Fruit fly (Drosophila melanogaster): ENCODE data around the gene CLIP-190.

Gene CLIP-190

DNA sequence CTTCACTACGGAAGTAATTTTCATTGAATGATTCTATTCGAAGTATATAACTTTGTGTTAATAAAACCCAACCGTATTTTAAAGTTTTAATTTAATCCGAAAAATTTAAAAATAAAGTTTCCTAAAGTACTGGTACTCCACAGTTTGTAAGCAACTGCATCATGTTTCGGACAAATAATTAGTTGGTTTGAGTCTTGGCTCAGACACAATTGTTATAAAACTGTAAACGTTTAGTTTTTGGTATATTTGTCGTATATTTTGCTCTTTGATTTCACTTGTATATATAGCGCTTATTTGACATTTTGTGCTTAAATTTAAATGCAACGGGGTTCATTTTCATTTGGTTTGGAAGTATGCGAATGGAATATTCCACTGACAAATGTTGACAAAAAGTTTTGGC is 16.0 kb upstream of the CLIP-190 start (continued):
- TF ChIP-seq CG17612 (GFP tag; IDR thresholded peaks at IDR 0.05) (no peak), CG4820 (GFP tag; optimal IDR thresholded peaks at IDR 0.05) (no peak), CG17328 (GFP tag; IDR thresholded peaks at IDR 0.05) (no peak), p53 (GFP tag; optimal IDR thresholded peaks at IDR 0.05) (no peak), Pdp1 (GFP tag; optimal IDR thresholded peaks at IDR 0.05) (no peak), CG2120 (GFP tag; optimal IDR thresholded peaks at IDR 0.05) (no peak), CG16813 (GFP tag; IDR thresholded peaks at IDR 0.05; ENCODE audit: partially characterized antibody) (0 out of 3 replicates have a peak, but pooled peaks have one; percentile 12), CG1233 (GFP tag; optimal IDR thresholded peaks at IDR 0.05) (no peak), corto (GFP tag; optimal IDR thresholded peaks at IDR 0.05) (no peak), crc (GFP tag; optimal IDR thresholded peaks at IDR 0.05) (no peak), CG31224 (GFP tag; IDR thresholded peaks at IDR 0.05) (no peak), BEAF-32 (GFP tag; optimal IDR thresholded peaks at IDR 0.05) (no peak), pzg (GFP tag; optimal IDR thresholded peaks at IDR 0.05) (peak; percentile 18), CG13287 (GFP tag; IDR thresholded peaks at IDR 0.05; ENCODE audit: partially characterized antibody) (peak; percentile 42; the same call in 1 of the 2 replicates), abd-A (tag; optimal IDR thresholded peaks at IDR 0.05) (no peak), CG1603 (tag; optimal IDR thresholded peaks at IDR 0.05) (no peak), tin (GFP tag; optimal IDR thresholded peaks at IDR 0.05) (no peak), CG13123 (GFP tag; optimal IDR thresholded peaks at IDR 0.05) (no peak), CG7928 (GFP tag; optimal IDR thresholded peaks at IDR 0.05) (no peak), cad (GFP tag; optimal IDR thresholded peaks at IDR 0.05) (peak; percentile 78), gfzf (GFP tag; optimal IDR thresholded peaks at IDR 0.05) (peak; percentile 58)

DNA sequence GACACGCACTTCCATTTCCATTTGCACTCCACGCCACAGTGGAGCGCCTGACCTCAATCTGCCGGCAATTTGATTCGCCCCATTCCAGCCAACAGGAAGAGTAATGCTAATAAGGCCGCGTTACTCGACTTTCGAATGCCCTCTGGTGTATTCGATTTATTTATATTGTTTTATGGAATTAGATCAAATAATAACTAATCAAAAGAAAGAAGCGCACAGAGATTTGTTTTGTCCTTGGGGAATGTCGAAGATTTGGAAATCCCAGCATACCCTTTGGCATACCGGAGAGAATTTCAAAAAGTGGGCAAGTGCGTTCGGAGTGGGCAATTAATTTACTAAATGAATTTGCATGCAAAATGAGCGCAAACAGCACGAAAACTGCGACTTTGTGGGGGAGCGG is 9.7 kb upstream of the CLIP-190 start:
- TF ChIP-seq CG4617 (GFP tag; optimal IDR thresholded peaks at IDR 0.05; ENCODE audit: borderline replicate concordance) (no peak), lab (GFP tag; optimal IDR thresholded peaks at IDR 0.05) (peak; percentile 6), Elba2 (GFP tag; optimal IDR thresholded peaks at IDR 0.05) (no peak), CG10267 (tag; optimal IDR thresholded peaks at IDR 0.05) (no peak), zen2 (GFP tag; IDR thresholded peaks at IDR 0.05; ENCODE audit: partially characterized antibody) (no peak), ind (GFP tag; optimal IDR thresholded peaks at IDR 0.05) (peak; percentile 2), sc (optimal IDR thresholded peaks at IDR 0.05) (no peak), sc (GFP tag; optimal IDR thresholded peaks at IDR 0.05) (no peak), Camta (GFP tag; optimal IDR thresholded peaks at IDR 0.05) (no peak), sens (GFP tag) (peak; percentile 82), stc (GFP tag; IDR thresholded peaks at IDR 0.05) (no peak), CG8944 (GFP tag; optimal IDR thresholded peaks at IDR 0.05) (no peak), hkb (optimal IDR thresholded peaks at IDR 0.05) (peak; percentile 10), hkb (GFP tag; IDR thresholded peaks at IDR 0.05) (0 out of 2 replicates have a peak, but pooled peaks have one; percentile 24), D19A (tag; optimal IDR thresholded peaks at IDR 0.05) (peak; percentile 29), ham (GFP tag; IDR thresholded peaks at IDR 0.05) (no peak), vfl (GFP tag; optimal IDR thresholded peaks at IDR 0.05) (no peak), chm (GFP tag; IDR thresholded peaks at IDR 0.05) (no peak), CG10462 (GFP tag; optimal IDR thresholded peaks at IDR 0.05) (no peak), jigr1 (GFP tag; IDR thresholded peaks at IDR 0.05) (no peak), CoRest (tag; optimal IDR thresholded peaks at IDR 0.05) (no peak), CG8281 (tag; optimal IDR thresholded peaks at IDR 0.05) (no peak), eyg (GFP tag; optimal IDR thresholded peaks at IDR 0.05) (no peak), gem (tag; optimal IDR thresholded peaks at IDR 0.05) (peak; percentile 27), Sox102F (GFP tag; optimal IDR thresholded peaks at IDR 0.05) (peak; percentile 1), Hr39 (optimal IDR thresholded peaks at IDR 0.05) (no peak), shn (GFP tag; optimal IDR thresholded peaks at IDR 0.05) (no peak), seq (GFP tag; IDR thresholded peaks at IDR 0.05) (no peak), sim (GFP tag; IDR thresholded peaks at IDR 0.05) (no peak), Neu2 (GFP tag; optimal IDR thresholded peaks at IDR 0.05; ENCODE audit: borderline replicate concordance) (no peak), BtbVII (GFP tag; optimal IDR thresholded peaks at IDR 0.05) (no peak), YL-1 (GFP tag; optimal IDR thresholded peaks at IDR 0.05) (no peak)
